Worm (Caenorhabditis elegans) whole organism, L3 larva: ENCODE results near the gene R102.2.

ENCODE experiments used
- aly-2 ChIP-seq: fragments of 150-350 bp; optimal IDR thresholded peaks from 2 replicates; lab custom pipeline; 2014; ENCODE audit warnings: missing biosample characterization, missing genetic modification characterization
- ama-1 ChIP-seq: fragments of 150-350 bp; optimal IDR thresholded peaks from 2 replicates; lab custom pipeline; 2018
- ceh-82 ChIP-seq: fragments of 150-350 bp; optimal IDR thresholded peaks from 2 replicates; lab custom pipeline; 2014; ENCODE audit warnings: missing biosample characterization, missing genetic modification characterization
- ceh-9 ChIP-seq: sonication (generic microtip); optimal IDR thresholded peaks from 2 replicates; lab custom pipeline; 2018; ENCODE audit warnings: missing biosample characterization, missing genetic modification characterization
- daf-12 ChIP-seq: fragments of 150-350 bp; optimal IDR thresholded peaks from 2 replicates; lab custom pipeline; 2014; ENCODE audit warnings: missing biosample characterization, missing genetic modification reagents, missing genetic modification characterization
- elt-2 ChIP-seq: sonication (generic microtip); optimal IDR thresholded peaks from 2 replicates; lab custom pipeline; 2016; ENCODE audit warnings: missing genetic modification reagents, mild to moderate bottlenecking, missing genetic modification characterization, missing compliant biosample characterization
- elt-3 ChIP-seq, 3 experiments: fragments of 150-350 bp in 1 of 3; sonication (generic microtip) in 2 of 3; optimal IDR thresholded peaks; 2 replicates in 2 of 3; 4 replicates in 1 of 3; lab custom pipeline; 2014 to 2017; ENCODE audit warnings: missing biosample characterization in 3 of 3, missing genetic modification characterization in 3 of 3
- fkh-10 ChIP-seq: sonication (generic microtip); optimal IDR thresholded peaks from 2 replicates; lab custom pipeline; 2017; ENCODE audit warnings: missing biosample characterization, missing genetic modification reagents, missing genetic modification characterization
- fkh-2 ChIP-seq: fragments of 150-350 bp; optimal IDR thresholded peaks from 2 replicates; lab custom pipeline; 2014; ENCODE audit warnings: missing biosample characterization, missing genetic modification reagents, missing genetic modification characterization
- jun-1 ChIP-seq: fragments of 150-350 bp; optimal IDR thresholded peaks from 2 replicates; lab custom pipeline; 2014; ENCODE audit warnings: missing biosample characterization, missing genetic modification reagents, missing genetic modification characterization
- lin-15B ChIP-seq: fragments of 150-350 bp; optimal IDR thresholded peaks from 2 replicates; lab custom pipeline; 2014; ENCODE audit warnings: missing biosample characterization, missing genetic modification characterization
- lin-39 ChIP-seq: fragments of 150-350 bp; optimal IDR thresholded peaks from 2 replicates; lab custom pipeline; 2018; ENCODE audit warnings: missing biosample characterization, missing genetic modification reagents, missing genetic modification characterization
- lsy-12 ChIP-seq: sonication (generic microtip); optimal IDR thresholded peaks from 2 replicates; lab custom pipeline; 2016; ENCODE audit warnings: mild to moderate bottlenecking, missing genetic modification characterization, missing compliant biosample characterization
- mdl-1 ChIP-seq: fragments of 150-350 bp; optimal IDR thresholded peaks from 2 replicates; lab custom pipeline; 2014; ENCODE audit warnings: missing biosample characterization, missing genetic modification characterization
- mml-1 ChIP-seq: fragments of 150-350 bp; sonication (generic microtip); optimal IDR thresholded peaks from 3 replicates; lab custom pipeline; 2014; ENCODE audit warnings: missing biosample characterization, missing genetic modification characterization
- nfya-1 ChIP-seq: sonication (generic microtip); optimal IDR thresholded peaks from 2 replicates; lab custom pipeline; 2017; ENCODE audit warnings: missing genetic modification characterization, mild to moderate bottlenecking, missing compliant biosample characterization, antibody characterized with exemption, moderate library complexity; ENCODE audit not compliant: insufficient read depth
- nhr-12 ChIP-seq: fragments of 150-350 bp; optimal IDR thresholded peaks from 2 replicates; lab custom pipeline; 2014; ENCODE audit warnings: missing biosample characterization, missing genetic modification characterization
- nhr-23 ChIP-seq: fragments of 150-350 bp; optimal IDR thresholded peaks from 2 replicates; lab custom pipeline; 2014; ENCODE audit warnings: missing biosample characterization, missing genetic modification reagents, missing genetic modification characterization
- nhr-237 ChIP-seq: fragments of 150-350 bp; optimal IDR thresholded peaks from 2 replicates; lab custom pipeline; 2014; ENCODE audit warnings: missing biosample characterization, missing genetic modification characterization
- nhr-25 ChIP-seq: sonication (generic microtip); optimal IDR thresholded peaks from 2 replicates; lab custom pipeline; 2017; ENCODE audit warnings: missing biosample characterization, missing genetic modification characterization
- nhr-28 ChIP-seq: fragments of 150-350 bp; optimal IDR thresholded peaks from 2 replicates; lab custom pipeline; 2014; ENCODE audit warnings: missing biosample characterization, missing genetic modification characterization
- nhr-43 ChIP-seq: sonication (generic microtip); optimal IDR thresholded peaks from 2 replicates; lab custom pipeline; 2016; ENCODE audit warnings: mild to moderate bottlenecking, missing genetic modification characterization, missing compliant biosample characterization; ENCODE audit not compliant: poor library complexity, severe bottlenecking
- nhr-77 ChIP-seq: fragments of 150-350 bp; optimal IDR thresholded peaks from 2 replicates; lab custom pipeline; 2014; ENCODE audit warnings: missing biosample characterization, missing genetic modification characterization
- pqm-1 ChIP-seq: fragments of 150-350 bp; optimal IDR thresholded peaks from 2 replicates; lab custom pipeline; 2017; ENCODE audit warnings: missing biosample characterization, missing genetic modification characterization, inconsistent platforms
- sea-2 ChIP-seq: fragments of 150-350 bp; sonication (generic microtip); optimal IDR thresholded peaks from 4 replicates; lab custom pipeline; 2014; ENCODE audit warnings: missing biosample characterization, missing genetic modification reagents, missing genetic modification characterization
- snpc-4 ChIP-seq: fragments of 150-350 bp; optimal IDR thresholded peaks from 2 replicates; lab custom pipeline; 2014; ENCODE audit warnings: missing biosample characterization, missing genetic modification characterization
- tbx-2 ChIP-seq: sonication (generic microtip); optimal IDR thresholded peaks from 2 replicates; lab custom pipeline; 2016; ENCODE audit warnings: mild to moderate bottlenecking, missing genetic modification characterization, missing compliant biosample characterization
- unc-62 ChIP-seq: fragments of 150-350 bp; sonication (generic microtip); optimal IDR thresholded peaks from 4 replicates; lab custom pipeline; 2014; ENCODE audit warnings: missing biosample characterization, missing genetic modification reagents, missing genetic modification characterization
- zag-1 ChIP-seq: fragments of 150-350 bp; optimal IDR thresholded peaks from 2 replicates; lab custom pipeline; 2014; ENCODE audit warnings: missing biosample characterization, missing genetic modification characterization
- ztf-11 ChIP-seq: fragments of 150-350 bp; optimal IDR thresholded peaks from 2 replicates; lab custom pipeline; 2014; ENCODE audit warnings: missing biosample characterization, missing genetic modification characterization
- ztf-4 ChIP-seq: fragments of 150-350 bp; optimal IDR thresholded peaks from 2 replicates; lab custom pipeline; 2014; ENCODE audit warnings: missing biosample characterization, missing genetic modification characterization

Gene R102.2

ce11 chrIV:10664134-10664533, 23.3 kb upstream of the R102.2 start, which contains the start of gene K08C7.7:
TSS of gene K08C7.7 (plus strand) at chrIV:10664434.
- TF ChIP-seq ceh-82 (tag; lab: Kevin White, UChicago) (no peak), elt-2 (no peak), nhr-77 (tag; lab: Kevin White, UChicago) (no peak), mdl-1 (tag; lab: Kevin White, UChicago) (no peak), mml-1 (tag; lab: Kevin White, UChicago) (no peak), nhr-25 (tag; lab: Kevin White, UChicago) (no peak), snpc-4 (no peak), sea-2 (GFP tag; lab: Kevin White, UChicago) (no peak), nhr-28 (tag; lab: Kevin White, UChicago) (no peak), nhr-43 (no peak), aly-2 (tag; lab: Kevin White, UChicago) (no peak), nfya-1 (tag; lab: Kevin White, UChicago) (no peak), elt-3 (tag; optimal IDR thresholded peaks at IDR 0.05; lab: Kevin White, UChicago) (no peak), ztf-4 (no peak)

- TF ChIP-seq sea-2 (GFP tag; lab: Kevin White, UChicago): no peak
- TF ChIP-seq aly-2 (tag; lab: Kevin White, UChicago): no peak
These were observed 20.9 kb upstream of the R102.2 start, which contains the start of gene epi-1 for ce11 chrIV:10666523-10666922. TSS of gene epi-1 (plus strand) at chrIV:10666823.

ce11 chrIV:10668561-10668960, 18.8 kb upstream of the R102.2 start:
- TF ChIP-seq daf-12 (tag; lab: Kevin White, UChicago) (no peak), zag-1 (tag; lab: Kevin White, UChicago) (no peak), aly-2 (tag; lab: Kevin White, UChicago) (no peak), lin-15B (no peak)
- TF ChIP-seq, all 47 proteins: peak for 0

- TF ChIP-seq fkh-2 (tag; lab: Kevin White, UChicago): no peak
- TF ChIP-seq snpc-4: no peak
- TF ChIP-seq mml-1 (tag; lab: Kevin White, UChicago): no peak
- no peak for TF ChIP-seq elt-2
- no peak for TF ChIP-seq zag-1 (tag; lab: Kevin White, UChicago)
- TF ChIP-seq sea-2 (GFP tag; lab: Kevin White, UChicago): no peak
- TF ChIP-seq tbx-2 (tag; lab: Kevin White, UChicago): no peak
- no peak for TF ChIP-seq nhr-25 (tag; lab: Kevin White, UChicago)
- no peak for TF ChIP-seq nhr-43
- TF ChIP-seq, all 47 proteins: peak for 0
These were observed 7.0 kb upstream of the R102.2 start, which contains the start of gene K08C7.4 for ce11 chrIV:10680379-10680778. TSS of gene K08C7.4 (minus strand) at chrIV:10680479.

ce11 chrIV:10682155-10682749, 5.2 kb upstream of the R102.2 start, which contains the start of gene fmo-2:
TSS of gene fmo-2 (plus strand) at chrIV:10682524.
- TF ChIP-seq mdl-1 (tag; lab: Kevin White, UChicago): peak; percentile 29
- TF ChIP-seq zag-1 (tag; lab: Kevin White, UChicago): no peak
- no peak for TF ChIP-seq nhr-12 (tag; lab: Kevin White, UChicago)
- no peak for TF ChIP-seq nhr-77 (tag; lab: Kevin White, UChicago)
- no peak for TF ChIP-seq nhr-237 (tag; lab: Kevin White, UChicago)
- no peak for TF ChIP-seq aly-2 (tag; lab: Kevin White, UChicago)
- peak; percentile 81 for TF ChIP-seq jun-1 (tag; lab: Kevin White, UChicago)
- no peak for TF ChIP-seq nhr-23 (tag; lab: Kevin White, UChicago)
- no peak for TF ChIP-seq tbx-2 (tag; lab: Kevin White, UChicago)
- no peak for TF ChIP-seq unc-62 (GFP tag; lab: Kevin White, UChicago)
- no peak for TF ChIP-seq ztf-11
- no peak for TF ChIP-seq snpc-4
- no peak for TF ChIP-seq nhr-25 (tag; lab: Kevin White, UChicago)
- no peak for TF ChIP-seq nhr-28 (tag; lab: Kevin White, UChicago)
- TF ChIP-seq lin-39: no peak
- no peak for TF ChIP-seq lin-15B
- TF ChIP-seq ceh-9 (tag; lab: Kevin White, UChicago): no peak
- TF ChIP-seq elt-2: peak; percentile 43
- TF ChIP-seq pqm-1 (tag; lab: Kevin White, UChicago): peak; percentile 91
- TF ChIP-seq nhr-43: peak; percentile 15
- TF ChIP-seq ama-1 (lab: Kevin White, UChicago): no peak
- no peak for TF ChIP-seq lsy-12
- TF ChIP-seq fkh-10 (GFP tag; lab: Kevin White, UChicago): no peak
